Worm (Caenorhabditis elegans) whole organism, early embryonic: ENCODE results near the gene F46G11.2.

ENCODE experiments used
- B0310.2 ChIP-seq: sonication (generic microtip); optimal IDR thresholded peaks from 2 replicates; lab custom pipeline; 2016; ENCODE audit warnings: mild to moderate bottlenecking, missing genetic modification characterization, missing compliant biosample characterization
- F13C5.2 ChIP-seq: sonication (generic microtip); optimal IDR thresholded peaks from 2 replicates; lab custom pipeline; 2017; ENCODE audit warnings: mild to moderate bottlenecking, missing genetic modification characterization, inconsistent platforms, missing compliant biosample characterization
- aly-1 ChIP-seq: sonication (generic microtip); optimal IDR thresholded peaks from 2 replicates; lab custom pipeline; 2016; ENCODE audit warnings: missing genetic modification characterization, missing compliant biosample characterization
- ama-1 ChIP-seq: fragments of 150-350 bp; optimal IDR thresholded peaks from 2 replicates; lab custom pipeline; 2014
- ceh-13 ChIP-seq: fragments of 200-800 bp; sonication (Bioruptor generic); optimal IDR thresholded peaks from 2 replicates; lab custom pipeline; 2018; ENCODE audit warnings: mild to moderate bottlenecking, missing genetic modification characterization, missing compliant biosample characterization
- ceh-36 ChIP-seq: sonication (generic microtip); optimal IDR thresholded peaks from 2 replicates; lab custom pipeline; 2016; ENCODE audit warnings: missing genetic modification characterization, inconsistent platforms, missing compliant biosample characterization
- ets-7 ChIP-seq: sonication (generic microtip); optimal IDR thresholded peaks from 2 replicates; lab custom pipeline; 2016; ENCODE audit warnings: missing genotype, missing genetic modification characterization, missing compliant biosample characterization
- flt-1 ChIP-seq: fragments of 200-800 bp; sonication (Bioruptor generic); IDR thresholded peaks from 2 replicates; pipeline ENCODE4 v1.3.6; 2022; ENCODE audit warnings: missing genetic modification characterization, missing compliant biosample characterization
- hmbx-1 ChIP-seq: sonication (generic microtip); optimal IDR thresholded peaks from 2 replicates; lab custom pipeline; 2016; ENCODE audit warnings: mild to moderate bottlenecking, missing genetic modification characterization, missing compliant biosample characterization
- hmg-4 ChIP-seq: fragments of 200-800 bp; sonication (Bioruptor generic); optimal IDR thresholded peaks from 2 replicates; lab custom pipeline; 2018; ENCODE audit warnings: mild to moderate bottlenecking, missing genetic modification characterization, missing compliant biosample characterization
- hnd-1 ChIP-seq: sonication (generic microtip); optimal IDR thresholded peaks from 2 replicates; lab custom pipeline; 2016; ENCODE audit warnings: missing genetic modification characterization, missing compliant biosample characterization
- pes-1 ChIP-seq: fragments of 200-800 bp; sonication (Bioruptor generic); IDR thresholded peaks from 2 replicates; pipeline ENCODE4 v1.3.6; 2022; ENCODE audit warnings: missing genetic modification reagents, missing genetic modification characterization, missing compliant biosample characterization
- scrt-1 ChIP-seq: fragments of 200-800 bp; sonication (Bioruptor generic); IDR thresholded peaks from 2 replicates; pipeline ENCODE4 v1.3.6; 2022; ENCODE audit warnings: missing genetic modification characterization, missing compliant biosample characterization
- sea-1 ChIP-seq: fragments of 200-800 bp; sonication (Bioruptor generic); conservative IDR thresholded peaks from 2 replicates; pipeline ENCODE4 v1.3.6; 2022; ENCODE audit warnings: missing genetic modification characterization, missing compliant biosample characterization
- tbx-11 ChIP-seq: fragments of 200-800 bp; sonication (Bioruptor generic); IDR thresholded peaks from 2 replicates; pipeline ENCODE4 v1.3.6; 2022; ENCODE audit warnings: missing genetic modification characterization, missing compliant biosample characterization
- tbx-37 ChIP-seq: fragments of 200-800 bp; sonication (Bioruptor generic); conservative IDR thresholded peaks from 2 replicates; pipeline ENCODE4 v1.3.6; 2022; ENCODE audit warnings: missing genetic modification reagents, missing genetic modification characterization, missing compliant biosample characterization
- tra-4 ChIP-seq: sonication (generic microtip); optimal IDR thresholded peaks from 2 replicates; lab custom pipeline; 2017; ENCODE audit warnings: missing genetic modification characterization, missing compliant biosample characterization

Gene F46G11.2

ce11 chrX:5818176-5818575, 30.2 kb downstream of the F46G11.2 start:
- TF ChIP-seq sea-1 (GFP tag; lab: Robert Waterston, UW) (0 out of 2 replicates have a peak, but pooled peaks have one; percentile 16), hmg-4 (GFP tag; lab: Kevin White, UChicago) (peak; percentile 86), F13C5.2 (peak; percentile 29), ceh-36 (tag; lab: Kevin White, UChicago) (no peak), flt-1 (0 out of 2 replicates have a peak, but pooled peaks have one; percentile 34), scrt-1 (GFP tag; lab: Robert Waterston, UW) (0 out of 2 replicates have a peak, but pooled peaks have one; percentile 19)

DNA sequence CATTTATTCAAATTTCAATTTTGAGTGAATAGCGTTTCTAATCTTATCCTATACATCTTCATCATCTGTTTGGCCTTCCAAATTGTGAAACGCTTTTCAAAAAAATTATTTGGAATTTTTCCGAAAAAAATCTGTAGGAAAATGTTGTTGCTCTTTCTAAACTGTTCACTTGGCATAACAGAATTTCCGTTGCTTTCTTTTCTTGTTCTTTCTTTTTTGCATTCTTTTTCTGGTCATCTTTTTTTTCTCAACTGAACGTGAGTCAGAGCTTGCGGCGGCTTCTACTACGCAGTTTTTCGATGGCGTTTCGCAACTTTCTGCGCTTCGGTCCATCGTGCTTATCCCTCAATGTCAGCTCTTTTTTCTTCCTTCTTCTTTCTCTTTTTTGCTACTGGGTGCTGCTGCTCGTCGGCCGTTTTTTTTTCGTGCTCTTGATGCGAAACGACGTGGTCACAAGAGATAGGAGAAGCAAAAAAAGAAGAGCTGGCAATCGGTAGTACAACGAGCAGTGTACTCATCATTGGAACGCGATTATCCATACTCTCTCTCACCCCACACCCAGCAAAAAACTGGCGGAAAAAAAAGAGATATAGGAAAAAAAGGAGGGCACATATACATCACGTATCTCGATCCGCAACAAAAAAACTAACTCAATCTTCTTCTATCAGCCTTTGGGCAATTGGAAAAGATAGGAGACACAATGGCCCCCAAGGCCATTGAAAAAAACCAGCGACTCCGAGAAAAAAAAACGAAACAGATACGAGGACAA, 31.9 kb downstream of the F46G11.2 start:
- TF ChIP-seq aly-1 (tag; lab: Kevin White, UChicago) (no peak), pes-1 (GFP tag; lab: Robert Waterston, UW) (0 out of 2 replicates have a peak, but pooled peaks have one; percentile 26)

DNA sequence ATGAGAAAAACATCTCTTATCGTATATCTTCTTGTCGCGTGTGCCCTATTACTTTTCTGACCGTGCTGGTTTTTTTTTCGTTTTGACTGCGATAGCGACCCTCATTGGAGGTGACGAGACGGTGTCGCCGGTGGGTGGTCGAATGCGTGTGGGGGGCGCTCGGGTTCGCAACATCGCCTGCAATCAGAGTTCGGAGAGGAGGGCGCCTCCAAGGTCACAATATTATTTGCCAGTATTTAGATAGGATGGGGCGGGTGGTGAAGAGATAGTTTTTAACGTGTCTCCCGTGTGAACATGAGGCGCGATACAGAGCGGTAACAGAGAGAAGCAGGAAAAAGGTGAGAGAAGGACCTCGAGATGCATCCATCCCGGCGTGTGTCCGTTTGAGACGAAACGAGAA, 32.9 kb downstream of the F46G11.2 start:
- TF ChIP-seq ets-7 (tag; lab: Kevin White, UChicago) (no peak), hmg-4 (GFP tag; lab: Kevin White, UChicago) (peak; percentile 65)

DNA sequence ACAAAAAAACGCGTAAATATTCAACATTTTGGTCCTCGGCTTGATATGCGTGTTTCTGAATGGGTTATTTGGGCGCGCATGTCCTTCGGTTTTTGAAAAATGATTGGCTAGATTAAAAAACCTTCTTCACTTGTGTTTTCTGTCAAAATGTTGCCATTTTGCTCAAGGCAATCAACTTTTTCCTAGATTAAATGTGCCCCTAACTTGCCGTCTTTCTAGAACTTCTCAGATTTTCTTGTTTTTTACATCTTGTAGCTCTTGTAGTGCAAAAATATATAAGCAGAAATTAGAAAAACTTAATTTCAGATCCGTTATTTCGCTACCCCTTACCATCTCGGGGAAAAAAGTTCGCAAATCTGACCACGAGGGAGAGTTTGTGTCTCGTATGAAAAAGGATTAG, 33.9 kb downstream of the F46G11.2 start, which contains the start of gene hbl-1:
TSS of gene hbl-1 (plus strand) at position 301 of the 400 bp plus-strand sequence.
- TF ChIP-seq F13C5.2 (no peak), hmbx-1 (no peak), scrt-1 (GFP tag; lab: Robert Waterston, UW) (no peak), ama-1 (lab: Kevin White, UChicago) (no peak), pes-1 (GFP tag; lab: Robert Waterston, UW) (no peak), hnd-1 (no peak), flt-1 (no peak), B0310.2 (tag; lab: Kevin White, UChicago) (no peak)

DNA sequence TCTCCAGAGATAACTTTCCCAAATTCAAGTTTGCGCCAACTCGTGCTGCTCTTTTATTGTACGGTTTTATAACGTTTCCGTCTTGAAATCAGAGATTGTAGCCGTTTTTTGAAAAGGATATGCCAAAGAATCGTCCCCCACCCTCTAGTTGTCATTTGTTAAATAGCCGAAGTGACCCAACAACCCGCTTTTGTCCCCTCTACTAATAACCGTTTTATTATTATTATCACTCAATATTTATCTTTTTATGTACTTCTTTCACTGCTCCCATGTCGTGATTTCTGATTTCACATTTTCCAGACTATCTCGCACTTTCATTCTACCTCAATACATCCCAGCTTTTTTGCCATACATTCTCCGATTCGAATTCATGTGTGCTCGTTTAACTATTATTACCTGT, 39.0 kb downstream of the F46G11.2 start:
- peak; percentile 76 for TF ChIP-seq ama-1 (lab: Kevin White, UChicago)
- TF ChIP-seq tra-4, result no peak

DNA sequence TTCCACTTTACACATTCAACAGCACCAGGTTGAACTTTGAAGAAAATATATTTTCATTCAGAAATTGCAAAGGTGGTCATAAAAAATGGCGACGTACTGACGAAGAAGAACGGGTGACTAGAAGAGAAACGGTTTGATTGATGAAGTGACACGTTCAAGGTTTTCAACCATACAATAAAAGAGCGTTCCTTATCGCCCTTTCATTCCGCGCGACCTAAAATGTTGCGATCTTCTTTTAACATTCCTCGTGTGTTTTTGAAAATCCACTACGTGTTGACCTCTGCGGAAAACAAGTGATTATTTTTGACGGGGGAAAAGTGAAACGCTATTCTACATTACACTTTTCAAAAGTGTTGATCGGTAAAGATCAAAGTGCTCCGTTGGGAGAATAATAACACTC, 40.1 kb downstream of the F46G11.2 start:
- no peak for TF ChIP-seq tra-4
- TF ChIP-seq ceh-36 (tag; lab: Kevin White, UChicago), result no peak
- no peak for TF ChIP-seq ets-7 (tag; lab: Kevin White, UChicago)
- no peak for TF ChIP-seq aly-1 (tag; lab: Kevin White, UChicago)

DNA sequence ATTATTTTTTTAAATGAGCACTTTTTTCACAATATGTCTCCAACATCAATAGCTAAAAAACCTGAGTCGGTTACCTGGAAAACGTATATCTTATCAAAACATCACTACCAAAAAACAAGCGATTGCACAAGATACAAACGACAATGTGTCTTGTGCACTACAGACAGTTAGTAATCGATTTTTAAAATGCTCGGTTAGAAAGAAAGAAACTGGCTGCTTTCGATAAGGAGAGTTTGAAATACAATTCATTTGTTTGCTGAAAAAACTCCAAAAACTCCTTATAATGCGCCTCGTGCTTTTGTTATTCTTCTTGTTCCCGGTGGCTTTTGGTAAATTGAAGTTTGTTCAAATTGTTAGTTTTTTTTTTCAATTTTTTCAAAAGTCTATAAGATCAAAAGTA, 41.2 kb downstream of the F46G11.2 start, which contains the start of gene acp-5:
TSS of gene acp-5 (plus strand) at position 261 of the 400 bp plus-strand sequence.
- TF ChIP-seq hnd-1, result no peak
- no peak for TF ChIP-seq tbx-37 (GFP tag; lab: Robert Waterston, UW)
- TF ChIP-seq tbx-11 (GFP tag; lab: Robert Waterston, UW), result no peak

- TF ChIP-seq flt-1, result no peak
- TF ChIP-seq B0310.2 (tag; lab: Kevin White, UChicago), result no peak
- TF ChIP-seq sea-1 (GFP tag; lab: Robert Waterston, UW), result no peak
- TF ChIP-seq tbx-11 (GFP tag; lab: Robert Waterston, UW), result no peak
- TF ChIP-seq tra-4, result no peak
- TF ChIP-seq tbx-37 (GFP tag; lab: Robert Waterston, UW), result no peak
- TF ChIP-seq hmbx-1, result no peak
- no peak for TF ChIP-seq ets-7 (tag; lab: Kevin White, UChicago)
- TF ChIP-seq ceh-36 (tag; lab: Kevin White, UChicago), result no peak
- no peak for TF ChIP-seq ama-1 (lab: Kevin White, UChicago)
- TF ChIP-seq hmg-4 (GFP tag; lab: Kevin White, UChicago), result no peak
- TF ChIP-seq ceh-13 (GFP tag; lab: Kevin White, UChicago), result no peak
- no peak for TF ChIP-seq hnd-1
- TF ChIP-seq scrt-1 (GFP tag; lab: Robert Waterston, UW), result no peak
- TF ChIP-seq aly-1 (tag; lab: Kevin White, UChicago), result no peak
- no peak for TF ChIP-seq F13C5.2
Observed at ce11 chrX:5831827-5832226, 43.9 kb downstream of the F46G11.2 start.

- TF ChIP-seq tbx-37 (GFP tag; lab: Robert Waterston, UW), result no peak
- no peak for TF ChIP-seq F13C5.2
- TF ChIP-seq ceh-13 (GFP tag; lab: Kevin White, UChicago), result no peak
- TF ChIP-seq pes-1 (GFP tag; lab: Robert Waterston, UW), result no peak
- no peak for TF ChIP-seq ama-1 (lab: Kevin White, UChicago)
- no peak for TF ChIP-seq flt-1
- no peak for TF ChIP-seq tbx-11 (GFP tag; lab: Robert Waterston, UW)
- no peak for TF ChIP-seq hnd-1
- TF ChIP-seq hmg-4 (GFP tag; lab: Kevin White, UChicago), result no peak
- TF ChIP-seq sea-1 (GFP tag; lab: Robert Waterston, UW), result no peak
- TF ChIP-seq hmbx-1, result no peak
- TF ChIP-seq aly-1 (tag; lab: Kevin White, UChicago), result no peak
- TF ChIP-seq scrt-1 (GFP tag; lab: Robert Waterston, UW), result no peak
Observed at ce11 chrX:5834581-5835481, 46.9 kb downstream of the F46G11.2 start, which contains the start of gene F13D11.4. TSS of gene F13D11.4 (minus strand) at chrX:5834805.
